Fruit fly (Drosophila melanogaster) whole organism, adult: Measurements from ENCODE around the gene RhoGAP93B.

Source experiments
- CG11617 ChIP-seq: fragments of 200-800 bp; sonication (Bioruptor generic); optimal IDR thresholded peaks from 2 replicates; lab custom pipeline; 2017; ENCODE audit warnings: mild to moderate bottlenecking, missing biosample characterization, missing genetic modification reagents, missing genetic modification characterization
- CG14711 ChIP-seq: fragments of 200-800 bp; sonication (Bioruptor generic); optimal IDR thresholded peaks from 2 replicates; lab custom pipeline; 2018; ENCODE audit warnings: missing biosample characterization, mild to moderate bottlenecking, missing genetic modification characterization, moderate library complexity
- CG7101 ChIP-seq: fragments of 200-800 bp; sonication (Bioruptor generic); optimal IDR thresholded peaks from 2 replicates; lab custom pipeline; 2018; ENCODE audit warnings: missing biosample characterization, mild to moderate bottlenecking, missing genetic modification characterization, moderate library complexity
- Clk ChIP-seq: fragments of 200-800 bp; sonication (Bioruptor generic); optimal IDR thresholded peaks from 2 replicates; lab custom pipeline; 2017; ENCODE audit warnings: missing biosample characterization, missing genetic modification characterization
- Hr96 ChIP-seq: fragments of 200-800 bp; sonication (Bioruptor generic); optimal IDR thresholded peaks from 2 replicates; lab custom pipeline; 2016; ENCODE audit warnings: missing biosample characterization, missing genetic modification characterization
- cic ChIP-seq: fragments of 200-800 bp; sonication (Bioruptor generic); optimal IDR thresholded peaks from 2 replicates; lab custom pipeline; 2017; ENCODE audit warnings: missing biosample characterization, mild to moderate bottlenecking, missing genetic modification characterization, moderate library complexity
- cnc ChIP-seq, 2 experiments: fragments of >200 bp; optimal IDR thresholded peaks; 2 replicates each; lab custom pipeline; 2017
- pad ChIP-seq: fragments of 200-800 bp; sonication (Bioruptor generic); optimal IDR thresholded peaks from 3 replicates; lab custom pipeline; 2017; ENCODE audit warnings: missing biosample characterization, missing genetic modification characterization, mild to moderate bottlenecking, moderate library complexity, missing genetic modification reagents
- toe ChIP-seq: fragments of 200-800 bp; sonication (Bioruptor generic); optimal IDR thresholded peaks from 2 replicates; lab custom pipeline; 2016; ENCODE audit warnings: missing biosample characterization, missing genetic modification characterization

- no peak for TF ChIP-seq cic
- no peak for TF ChIP-seq CG14711 (tag; lab: Kevin White, UChicago)
- TF ChIP-seq CG11617 (GFP tag; lab: Kevin White, UChicago): no peak
- no peak for TF ChIP-seq toe (GFP tag; lab: Kevin White, UChicago)
- no peak for TF ChIP-seq CG7101 (tag; lab: Kevin White, UChicago)
- TF ChIP-seq Hr96 (GFP tag; lab: Kevin White, UChicago): no peak
- TF ChIP-seq pad (GFP tag; lab: Kevin White, UChicago): no peak
- TF ChIP-seq Clk (GFP tag; lab: Kevin White, UChicago): no peak
- no peak for TF ChIP-seq cnc (optimal IDR thresholded peaks at IDR 0.05; lab: Kevin White, UChicago)
Observed at dm6 chr3R:21069742-21070141, 27.9 kb downstream of the RhoGAP93B start.
